Worm (Caenorhabditis elegans): ENCODE results near the gene C31G12.3.
"Not testable (repeated sequence)": the region's sequence is repeated elsewhere in the genome, so short reads cannot be mapped to it uniquely, and the experiment has no call there.

- not testable (repeated sequence) for TF ChIP-seq dao-5, him-1 (tag; optimal IDR thresholded peaks at IDR 0.05)
Observed at ce11 chrV:18216175-18216574, 31.2 kb downstream of the C31G12.3 start, which contains the start of gene F16H6.8.

All from whole organism, L4/young adult.